Fruit fly (Drosophila melanogaster) whole organism, prepupa: ENCODE results near the gene CG3706.

Source experiments
- CG10631 ChIP-seq: fragments of 200-800 bp; sonication (Bioruptor generic); optimal IDR thresholded peaks from 2 replicates; lab custom pipeline; 2016; ENCODE audit warnings: missing biosample characterization, missing genetic modification characterization
- CG10669 ChIP-seq: fragments of 200-800 bp; sonication (Bioruptor generic); optimal IDR thresholded peaks from 3 replicates; lab custom pipeline; 2018; ENCODE audit warnings: missing biosample characterization, mild to moderate bottlenecking, missing genetic modification characterization, moderate library complexity
- CG11294 ChIP-seq: fragments of 200-800 bp; sonication (Bioruptor generic); IDR thresholded peaks from 2 replicates; pipeline ENCODE4 v1.3.6; 2022; ENCODE audit warnings: missing biosample characterization, missing genetic modification characterization
- CG11762 ChIP-seq: fragments of 200-800 bp; sonication (Bioruptor generic); optimal IDR thresholded peaks from 3 replicates; lab custom pipeline; 2016; ENCODE audit warnings: missing biosample characterization, missing genetic modification characterization; ENCODE audit not compliant: insufficient read depth
- CG11902 ChIP-seq: fragments of 200-800 bp; sonication (Bioruptor generic); optimal IDR thresholded peaks from 3 replicates; lab custom pipeline; 2016; ENCODE audit warnings: missing biosample characterization, missing genetic modification characterization
- CG1621 ChIP-seq: fragments of 200-800 bp; sonication (Bioruptor generic); optimal IDR thresholded peaks from 3 replicates; lab custom pipeline; 2018; ENCODE audit warnings: missing biosample characterization, mild to moderate bottlenecking, missing genetic modification characterization
- CG16779 ChIP-seq: fragments of 200-800 bp; sonication (Bioruptor generic); optimal IDR thresholded peaks from 3 replicates; lab custom pipeline; 2017; ENCODE audit warnings: missing biosample characterization, mild to moderate bottlenecking, missing genetic modification characterization
- CG31627 ChIP-seq: fragments of 200-800 bp; sonication (Bioruptor generic); optimal IDR thresholded peaks from 3 replicates; lab custom pipeline; 2016; ENCODE audit warnings: missing biosample characterization, missing genetic modification characterization
- CG32006 ChIP-seq: fragments of 200-800 bp; sonication (Bioruptor generic); optimal IDR thresholded peaks from 3 replicates; lab custom pipeline; 2017; ENCODE audit warnings: missing biosample characterization, mild to moderate bottlenecking, missing genetic modification characterization
- CG34406 ChIP-seq: fragments of 200-800 bp; sonication (Bioruptor generic); optimal IDR thresholded peaks from 3 replicates; lab custom pipeline; 2016; ENCODE audit warnings: missing biosample characterization, missing genetic modification characterization
- CG3919 ChIP-seq: fragments of 200-800 bp; sonication (Bioruptor generic); optimal IDR thresholded peaks from 3 replicates; lab custom pipeline; 2016; ENCODE audit warnings: missing biosample characterization, missing genetic modification characterization
- CG6163 ChIP-seq: fragments of 200-800 bp; sonication (Bioruptor generic); IDR thresholded peaks from 3 replicates; pipeline ENCODE4 v1.3.6; 2022; ENCODE audit warnings: missing biosample characterization, missing genetic modification characterization
- CG6792 ChIP-seq: fragments of 200-800 bp; sonication (Bioruptor generic); optimal IDR thresholded peaks from 3 replicates; lab custom pipeline; 2016; ENCODE audit warnings: missing biosample characterization, missing genetic modification characterization
- CG6808 ChIP-seq: fragments of 200-800 bp; sonication (Bioruptor generic); optimal IDR thresholded peaks from 3 replicates; lab custom pipeline; 2017; ENCODE audit warnings: missing biosample characterization, missing genetic modification characterization, mild to moderate bottlenecking, moderate library complexity, missing genetic modification reagents
- CG6854 ChIP-seq: fragments of 200-800 bp; sonication (Bioruptor generic); optimal IDR thresholded peaks from 2 replicates; lab custom pipeline; 2017; ENCODE audit warnings: missing biosample characterization, mild to moderate bottlenecking, missing genetic modification characterization
- CG7368 ChIP-seq: fragments of 200-800 bp; sonication (Bioruptor generic); optimal IDR thresholded peaks from 3 replicates; lab custom pipeline; 2016; ENCODE audit warnings: missing biosample characterization, missing genetic modification characterization
- CG8119 ChIP-seq: fragments of 200-800 bp; sonication (Bioruptor generic); IDR thresholded peaks from 3 replicates; pipeline ENCODE4 v1.3.6; 2022; ENCODE audit warnings: missing biosample characterization, missing genetic modification characterization
- CG8319 ChIP-seq: fragments of 200-800 bp; sonication (Bioruptor generic); optimal IDR thresholded peaks from 3 replicates; lab custom pipeline; 2016; ENCODE audit warnings: missing biosample characterization, missing genetic modification characterization
- CG8632 ChIP-seq: fragments of 200-800 bp; sonication (Bioruptor generic); optimal IDR thresholded peaks from 3 replicates; lab custom pipeline; 2016; ENCODE audit warnings: missing biosample characterization, missing genetic modification characterization
- CG9139 ChIP-seq: fragments of 200-800 bp; sonication (Bioruptor generic); optimal IDR thresholded peaks from 3 replicates; lab custom pipeline; 2017; ENCODE audit warnings: missing biosample characterization, mild to moderate bottlenecking, missing genetic modification characterization
- Eip75B ChIP-seq: fragments of 200-800 bp; sonication (Bioruptor generic); optimal IDR thresholded peaks from 3 replicates; lab custom pipeline; 2016; ENCODE audit warnings: missing biosample characterization, missing genetic modification characterization
- Eip93F ChIP-seq: fragments of 200-800 bp; sonication (Bioruptor generic); optimal IDR thresholded peaks from 2 replicates; lab custom pipeline; 2016; ENCODE audit warnings: missing biosample characterization, mild to moderate bottlenecking, missing genetic modification characterization
- Ets21C ChIP-seq: fragments of 200-800 bp; sonication (Bioruptor generic); optimal IDR thresholded peaks from 3 replicates; lab custom pipeline; 2016; ENCODE audit warnings: missing biosample characterization, missing genetic modification characterization
- Ets96B ChIP-seq: fragments of 200-800 bp; optimal IDR thresholded peaks from 2 replicates; lab custom pipeline; 2019; ENCODE audit warnings: missing biosample characterization, mild to moderate bottlenecking, missing genetic modification characterization, moderate library complexity
- Gug ChIP-seq: fragments of 200-800 bp; sonication (Bioruptor generic); IDR thresholded peaks from 2 replicates; pipeline ENCODE4 v1.3.6; 2022; ENCODE audit warnings: missing biosample characterization, missing genetic modification characterization
- Hr38 ChIP-seq: sonication (Bioruptor generic); optimal IDR thresholded peaks from 2 replicates; lab custom pipeline; 2016; ENCODE audit warnings: missing biosample characterization, missing genetic modification characterization
- Hr39 ChIP-seq: fragments of 200-800 bp; sonication (Bioruptor generic); optimal IDR thresholded peaks from 2 replicates; lab custom pipeline; 2016; ENCODE audit warnings: missing biosample characterization, missing genetic modification characterization
- Hr4 ChIP-seq: fragments of 200-800 bp; sonication (Bioruptor generic); optimal IDR thresholded peaks from 3 replicates; lab custom pipeline; 2016; ENCODE audit warnings: missing biosample characterization, missing genetic modification characterization
- Sox102F ChIP-seq: fragments of 200-800 bp; sonication (Bioruptor generic); optimal IDR thresholded peaks from 2 replicates; lab custom pipeline; 2016; ENCODE audit warnings: missing biosample characterization, mild to moderate bottlenecking, missing genetic modification characterization
- Sox14 ChIP-seq: fragments of 200-800 bp; sonication (Bioruptor generic); optimal IDR thresholded peaks from 3 replicates; lab custom pipeline; 2016; ENCODE audit warnings: missing biosample characterization, missing genetic modification characterization
- Sox15 ChIP-seq: fragments of 200-800 bp; sonication (Bioruptor generic); optimal IDR thresholded peaks from 3 replicates; lab custom pipeline; 2016; ENCODE audit warnings: missing biosample characterization, missing genetic modification characterization
- achi ChIP-seq: fragments of 200-800 bp; sonication (Bioruptor generic); optimal IDR thresholded peaks from 3 replicates; lab custom pipeline; 2016; ENCODE audit warnings: missing biosample characterization, missing genetic modification characterization
- acj6 ChIP-seq: fragments of 200-800 bp; sonication (Bioruptor generic); optimal IDR thresholded peaks from 3 replicates; lab custom pipeline; 2016; ENCODE audit warnings: missing biosample characterization, missing genetic modification characterization
- cyc ChIP-seq: fragments of 200-800 bp; sonication (Bioruptor generic); optimal IDR thresholded peaks from 3 replicates; lab custom pipeline; 2016; ENCODE audit warnings: missing biosample characterization, missing genetic modification characterization
- dac ChIP-seq: fragments of 200-800 bp; sonication (Bioruptor generic); optimal IDR thresholded peaks from 2 replicates; lab custom pipeline; 2017; ENCODE audit warnings: missing biosample characterization, mild to moderate bottlenecking, missing genetic modification characterization
- dsx ChIP-seq: fragments of 200-800 bp; optimal IDR thresholded peaks from 3 replicates; lab custom pipeline; 2019; ENCODE audit warnings: missing biosample characterization, mild to moderate bottlenecking, missing genetic modification characterization, moderate library complexity; ENCODE audit not compliant: poor library complexity, severe bottlenecking
- eg ChIP-seq: fragments of 200-800 bp; sonication (Bioruptor generic); IDR thresholded peaks from 3 replicates; pipeline ENCODE4 v1.3.6; 2022; ENCODE audit warnings: missing biosample characterization, missing genetic modification characterization
- esn ChIP-seq: fragments of 200-800 bp; sonication (Bioruptor generic); optimal IDR thresholded peaks from 2 replicates; lab custom pipeline; 2016; ENCODE audit warnings: missing biosample characterization, mild to moderate bottlenecking, missing genetic modification characterization, moderate library complexity
- fd59A ChIP-seq: fragments of 200-800 bp; sonication (Bioruptor generic); optimal IDR thresholded peaks from 2 replicates; lab custom pipeline; 2017; ENCODE audit warnings: missing biosample characterization, mild to moderate bottlenecking, missing genetic modification characterization, missing genetic modification reagents
- fd85E ChIP-seq: fragments of 200-800 bp; sonication (Bioruptor generic); optimal IDR thresholded peaks from 3 replicates; lab custom pipeline; 2016; ENCODE audit warnings: missing biosample characterization, missing genetic modification characterization
- fkh ChIP-seq: fragments of 200-800 bp; sonication (Bioruptor generic); optimal IDR thresholded peaks from 3 replicates; lab custom pipeline; 2017; ENCODE audit warnings: missing biosample characterization, mild to moderate bottlenecking, missing genetic modification characterization, moderate library complexity
- lz ChIP-seq: fragments of 200-800 bp; sonication (Bioruptor generic); optimal IDR thresholded peaks from 3 replicates; lab custom pipeline; 2016; ENCODE audit warnings: missing biosample characterization, missing genetic modification characterization
- salr ChIP-seq, 2 experiments: fragments of 200-800 bp; sonication (Bioruptor generic); optimal IDR thresholded peaks; 3 replicates each; lab custom pipeline; 2016 to 2018; ENCODE audit warnings: missing biosample characterization in 2 of 2, missing genetic modification characterization in 2 of 2, mild to moderate bottlenecking in 1 of 2
- ss ChIP-seq, 2 experiments: fragments of 200-800 bp; sonication (Bioruptor generic); optimal IDR thresholded peaks; 2 replicates in 1 of 2; 3 replicates in 1 of 2; lab custom pipeline; 2017 to 2018; ENCODE audit warnings: mild to moderate bottlenecking in 2 of 2, missing biosample characterization in 2 of 2, missing genetic modification characterization in 2 of 2, moderate library complexity in 1 of 2
- svp ChIP-seq: fragments of 200-800 bp; sonication (Bioruptor generic); peaks from one replicate; lab custom pipeline; 2016; ENCODE audit warnings: missing biosample characterization, missing genetic modification characterization
- vri ChIP-seq: fragments of 200-800 bp; sonication (Bioruptor generic); optimal IDR thresholded peaks from 3 replicates; lab custom pipeline; 2016; ENCODE audit warnings: missing biosample characterization, mild to moderate bottlenecking, missing genetic modification characterization

Gene CG3706

DNA sequence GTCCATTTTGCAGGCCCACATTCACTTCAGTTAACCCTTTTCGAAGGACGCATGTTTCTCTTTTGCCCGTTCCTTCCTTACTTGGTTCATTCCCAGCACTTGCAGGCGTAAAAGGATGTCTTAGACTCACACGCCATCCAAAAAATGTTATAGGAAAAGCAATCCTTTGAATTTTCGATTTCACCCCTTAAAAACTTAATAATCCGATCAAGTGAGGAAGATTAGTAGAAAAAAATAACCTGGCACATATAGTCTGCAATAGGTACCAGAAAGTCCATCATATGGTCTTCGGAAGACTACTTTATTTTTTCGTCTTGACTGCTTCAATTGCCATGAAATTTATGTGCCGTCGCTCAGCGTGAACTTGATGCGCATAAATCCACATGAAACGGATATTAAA lies 10.9 kb downstream of the CG3706 start:
- no peak for TF ChIP-seq fd85E
- peak; percentile 18 for TF ChIP-seq CG6792 (GFP tag; lab: Kevin White, UChicago)
- TF ChIP-seq Eip75B = no peak
- TF ChIP-seq Hr4 (GFP tag; lab: Kevin White, UChicago) = no peak
- TF ChIP-seq Hr38 = no peak
- peak; percentile 54 for TF ChIP-seq svp (GFP tag; lab: Kevin White, UChicago)
- no peak for TF ChIP-seq dac (GFP tag; lab: Kevin White, UChicago)
- TF ChIP-seq Ets96B (tag; lab: Kevin White, UChicago) = no peak
- TF ChIP-seq Hr39 (GFP tag; lab: Kevin White, UChicago) = peak; percentile 40
- TF ChIP-seq Sox14 = no peak
- peak; percentile 27 for TF ChIP-seq CG31627 (GFP tag; lab: Kevin White, UChicago)
- no peak for TF ChIP-seq CG8119 (GFP tag; lab: Robert Waterston, UW)
- TF ChIP-seq, all 60 proteins: peak for 4

DNA sequence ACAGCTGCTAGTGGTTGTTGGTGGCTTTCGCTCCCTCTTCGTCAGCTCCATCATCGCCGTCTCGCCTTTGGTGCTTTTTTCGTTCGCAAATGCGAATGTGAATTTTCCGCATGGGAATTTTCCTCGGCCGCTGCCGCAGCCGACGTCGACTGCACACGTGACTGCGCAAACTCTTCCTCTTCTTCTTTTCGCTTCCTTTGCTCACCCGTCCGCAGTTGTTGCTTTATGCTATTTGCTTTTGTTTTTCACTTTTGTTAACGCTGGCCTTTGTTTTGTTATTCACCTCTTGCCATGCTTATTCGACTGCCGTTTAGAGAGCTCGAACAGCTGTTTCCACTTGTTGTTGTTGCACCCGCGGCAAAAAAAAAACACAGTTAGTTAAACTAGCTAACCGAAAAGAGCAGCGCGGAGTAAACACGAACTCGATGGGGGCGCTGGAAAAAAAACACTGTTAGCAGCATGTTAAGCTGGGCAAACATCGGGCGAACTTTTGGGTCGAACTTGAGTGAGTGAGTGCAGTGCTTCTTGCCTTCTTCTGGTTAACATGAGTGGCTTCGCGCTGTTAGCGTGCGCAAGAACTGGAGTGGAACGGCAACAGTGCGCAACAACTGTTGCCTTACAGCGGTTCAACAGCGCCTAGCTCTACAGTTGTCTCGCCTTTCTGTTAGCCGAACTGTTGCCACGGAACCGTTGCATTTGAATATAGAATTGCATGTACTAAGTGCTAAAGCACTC lies 23.3 kb downstream of the CG3706 start:
- peak in 1 of 2 experiments; percentile 47 for TF ChIP-seq ss (GFP tag; optimal IDR thresholded peaks at IDR 0.05; lab: Kevin White, UChicago)
- TF ChIP-seq CG9139 (GFP tag; lab: Kevin White, UChicago) = no peak
- no peak for TF ChIP-seq CG10631 (GFP tag; lab: Kevin White, UChicago)
- no peak for TF ChIP-seq Gug (GFP tag; lab: Robert Waterston, UW)
- TF ChIP-seq CG6808 (GFP tag; lab: Kevin White, UChicago) = no peak
- TF ChIP-seq CG11294 (GFP tag; lab: Robert Waterston, UW) = no peak

DNA sequence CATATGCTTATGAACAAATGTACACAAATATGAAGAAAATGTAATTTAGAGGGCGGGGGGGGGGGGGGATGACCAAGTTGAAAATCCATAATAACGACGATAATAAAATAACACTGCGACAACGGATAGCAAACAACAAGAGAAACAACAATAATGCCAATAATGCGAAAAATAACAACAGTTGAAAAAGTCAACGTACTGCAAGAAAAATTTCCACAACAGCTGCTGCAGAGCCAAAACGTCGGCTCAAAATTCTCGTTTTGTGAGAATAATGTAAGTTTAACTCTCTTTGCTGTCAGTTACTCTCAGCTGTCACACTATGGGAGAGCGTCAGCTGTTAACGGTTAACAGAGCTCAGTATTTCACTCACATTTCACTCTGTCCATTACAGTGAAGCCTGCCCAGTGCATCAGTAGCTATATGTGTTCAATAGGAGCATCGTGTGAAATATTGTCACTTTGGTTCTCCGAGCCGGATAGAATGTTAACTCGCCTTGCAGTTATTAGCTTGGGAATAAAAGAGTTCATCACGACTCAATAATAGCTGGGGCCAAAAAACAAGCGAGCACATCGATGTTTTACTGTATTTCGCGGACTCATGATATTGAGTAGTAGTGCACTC lies 31.4 kb downstream of the CG3706 start:
- TF ChIP-seq CG11762 (peak; percentile 87), esn (GFP tag; lab: Kevin White, UChicago) (peak; percentile 94), CG6854 (GFP tag; lab: Kevin White, UChicago) (peak; percentile 71), salr (GFP tag; optimal IDR thresholded peaks at IDR 0.05; lab: Kevin White, UChicago) (peak; percentile 70 to 88), dsx (GFP tag; lab: Kevin White, UChicago) (peak; percentile 85), fd59A (GFP tag; lab: Kevin White, UChicago) (peak; percentile 88), Sox102F (GFP tag; lab: Kevin White, UChicago) (peak; percentile 95), CG6163 (GFP tag; lab: Robert Waterston, UW) (peak; percentile 94), CG7368 (GFP tag; lab: Kevin White, UChicago) (peak; percentile 95), CG6792 (GFP tag; lab: Kevin White, UChicago) (peak; percentile 93), CG8319 (GFP tag; lab: Kevin White, UChicago) (peak; percentile 88), acj6 (peak; percentile 94), Ets21C (peak; percentile 91), CG32006 (GFP tag; lab: Kevin White, UChicago) (peak; percentile 93), CG9139 (GFP tag; lab: Kevin White, UChicago) (peak; percentile 77), lz (peak; percentile 95), achi (GFP tag; lab: Kevin White, UChicago) (peak; percentile 91), CG3919 (peak; percentile 92), CG8119 (GFP tag; lab: Robert Waterston, UW) (peak; percentile 92), fkh (GFP tag; lab: Kevin White, UChicago) (no peak), CG8632 (GFP tag; lab: Kevin White, UChicago) (peak; percentile 88), CG16779 (tag; lab: Kevin White, UChicago) (peak; percentile 82), svp (GFP tag; lab: Kevin White, UChicago) (peak; percentile 95), CG10669 (GFP tag; lab: Kevin White, UChicago) (peak; percentile 92), cyc (peak; percentile 95), CG34406 (GFP tag; lab: Kevin White, UChicago) (peak; percentile 84), Hr4 (GFP tag; lab: Kevin White, UChicago) (peak; percentile 95), vri (GFP tag; lab: Kevin White, UChicago) (peak; percentile 84), CG11902 (GFP tag; lab: Kevin White, UChicago) (peak; percentile 91), CG1621 (peak; percentile 91), eg (GFP tag; lab: Robert Waterston, UW) (peak; percentile 96), Eip93F (GFP tag; lab: Kevin White, UChicago) (peak; percentile 68), Sox15 (GFP tag; lab: Kevin White, UChicago) (peak; percentile 91)
